Worm (Caenorhabditis elegans): ENCODE measurements around the gene Y39G8B.10.

The Y39G8B.10 gene

ce11 chrII:13974136-13974535, 8.8 kb downstream of the Y39G8B.10 start:
- TF ChIP-seq aly-2 (tag; optimal IDR thresholded peaks at IDR 0.05): no peak
- TF ChIP-seq nhr-11 (tag; optimal IDR thresholded peaks at IDR 0.05): no peak
- TF ChIP-seq elt-1 (tag; optimal IDR thresholded peaks at IDR 0.05): no peak
- TF ChIP-seq mab-5 (tag; optimal IDR thresholded peaks at IDR 0.05): no peak
- TF ChIP-seq nhr-12 (tag; optimal IDR thresholded peaks at IDR 0.05): no peak
- no peak for TF ChIP-seq nhr-21 (tag; optimal IDR thresholded peaks at IDR 0.05)
- no peak for TF ChIP-seq F13H6.1 (tag; optimal IDR thresholded peaks at IDR 0.05)
- no peak for TF ChIP-seq ama-1 (optimal IDR thresholded peaks at IDR 0.05)
- no peak for TF ChIP-seq nhr-129 (tag; optimal IDR thresholded peaks at IDR 0.05)
- no peak for TF ChIP-seq nhr-25 (tag; optimal IDR thresholded peaks at IDR 0.05)
- no peak for TF ChIP-seq elt-3 (tag; optimal IDR thresholded peaks at IDR 0.05)
- TF ChIP-seq sma-9 (GFP tag; optimal IDR thresholded peaks at IDR 0.05): no peak
- no peak for TF ChIP-seq sma-9 (tag; optimal IDR thresholded peaks at IDR 0.05)
- TF ChIP-seq unc-39 (tag; optimal IDR thresholded peaks at IDR 0.05): no peak
- TF ChIP-seq sma-3 (GFP tag; optimal IDR thresholded peaks at IDR 0.05): no peak
- no peak for TF ChIP-seq unc-55 (GFP tag; optimal IDR thresholded peaks at IDR 0.05)
- no peak for TF ChIP-seq mdl-1 (tag; optimal IDR thresholded peaks at IDR 0.05)
- no peak for TF ChIP-seq skn-1 (tag; optimal IDR thresholded peaks at IDR 0.05)

- TF ChIP-seq ceh-82 (tag; optimal IDR thresholded peaks at IDR 0.05) (no peak), R02D3.7 (tag; optimal IDR thresholded peaks at IDR 0.05) (no peak), zag-1 (tag; optimal IDR thresholded peaks at IDR 0.05) (no peak), ztf-1 (GFP tag; conservative IDR thresholded peaks at IDR 0.05) (no peak), crh-2 (tag; optimal IDR thresholded peaks at IDR 0.05) (no peak), mab-5 (tag; optimal IDR thresholded peaks at IDR 0.05) (no peak), nhr-237 (tag; optimal IDR thresholded peaks at IDR 0.05) (no peak), nhr-10 (tag; optimal IDR thresholded peaks at IDR 0.05) (no peak), F13H6.1 (tag; optimal IDR thresholded peaks at IDR 0.05) (no peak), egl-27 (tag; optimal IDR thresholded peaks at IDR 0.05) (no peak), gmeb-1 (tag; optimal IDR thresholded peaks at IDR 0.05) (peak; percentile 3), C34F6.9 (tag; optimal IDR thresholded peaks at IDR 0.05) (no peak), fos-1 (tag; optimal IDR thresholded peaks at IDR 0.05) (peak; percentile 45), skn-1 (tag; optimal IDR thresholded peaks at IDR 0.05) (peak; percentile 34), nhr-21 (tag; optimal IDR thresholded peaks at IDR 0.05) (no peak), elt-3 (tag; optimal IDR thresholded peaks at IDR 0.05) (no peak), elt-1 (tag; optimal IDR thresholded peaks at IDR 0.05) (no peak), ama-1 (optimal IDR thresholded peaks at IDR 0.05) (no peak), lsy-2 (tag; optimal IDR thresholded peaks at IDR 0.05) (peak in 1 of 2 experiments; percentile 24), sma-9 (GFP tag; optimal IDR thresholded peaks at IDR 0.05) (no peak), sma-9 (tag; optimal IDR thresholded peaks at IDR 0.05) (no peak), nhr-129 (tag; optimal IDR thresholded peaks at IDR 0.05) (no peak), blmp-1 (tag; optimal IDR thresholded peaks at IDR 0.05; ENCODE audit: insufficient read depth) (no peak), ceh-16 (tag; optimal IDR thresholded peaks at IDR 0.05) (no peak), unc-62 (GFP tag; optimal IDR thresholded peaks at IDR 0.05) (no peak)
Observed at ce11 chrII:13973514-13973913, 9.4 kb downstream of the Y39G8B.10 start, which contains the start of gene Y39G8B.1. Gene Y39G8B.1, minus strand, starts transcription at chrII:13973812.

DNA sequence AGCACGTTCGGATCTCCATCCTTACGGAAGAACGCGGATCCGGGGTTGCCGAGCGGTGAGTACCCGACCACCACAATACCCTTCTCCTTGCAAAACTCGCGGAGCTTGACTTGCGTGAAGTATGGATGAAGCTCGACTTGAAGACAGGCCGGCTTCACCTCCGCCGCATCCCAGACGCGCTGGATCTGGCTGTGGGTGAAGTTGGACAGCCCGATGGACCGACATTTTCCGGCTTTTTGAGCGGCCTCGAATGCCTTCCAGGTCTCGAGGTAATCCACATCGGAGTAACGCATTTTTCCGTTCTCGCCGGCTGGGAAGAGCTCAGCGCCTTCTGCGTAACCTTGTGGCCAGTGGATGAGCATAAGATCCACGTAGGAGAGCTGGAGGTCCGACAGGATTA, 10.7 kb downstream of the Y39G8B.10 start:
- no peak for TF ChIP-seq aly-2 (tag; optimal IDR thresholded peaks at IDR 0.05)

ce11 chrII:13968979-13969378, 13.9 kb downstream of the Y39G8B.10 start, which contains the start of gene sre-43:
Gene sre-43, minus strand, starts transcription at chrII:13969079.
- TF ChIP-seq C34F6.9 (tag; optimal IDR thresholded peaks at IDR 0.05): no peak
- no peak for TF ChIP-seq ztf-11 (tag; optimal IDR thresholded peaks at IDR 0.05)
- TF ChIP-seq aly-2 (tag; optimal IDR thresholded peaks at IDR 0.05): no peak
- TF ChIP-seq F13H6.1 (tag; optimal IDR thresholded peaks at IDR 0.05): no peak
- no peak for TF ChIP-seq nhr-11 (tag; optimal IDR thresholded peaks at IDR 0.05)
- TF ChIP-seq ama-1 (optimal IDR thresholded peaks at IDR 0.05): no peak
- no peak for TF ChIP-seq elt-1 (tag; optimal IDR thresholded peaks at IDR 0.05)
- no peak for TF ChIP-seq unc-62 (GFP tag; optimal IDR thresholded peaks at IDR 0.05)
- TF ChIP-seq R02D3.7 (tag; optimal IDR thresholded peaks at IDR 0.05): no peak
- no peak for TF ChIP-seq unc-55 (GFP tag; optimal IDR thresholded peaks at IDR 0.05)
- TF ChIP-seq ceh-16 (tag; optimal IDR thresholded peaks at IDR 0.05): no peak

- TF ChIP-seq peb-1 (tag; optimal IDR thresholded peaks at IDR 0.05) (no peak), blmp-1 (tag; optimal IDR thresholded peaks at IDR 0.05; ENCODE audit: insufficient read depth) (no peak), mab-5 (tag; optimal IDR thresholded peaks at IDR 0.05) (no peak), alr-1 (tag; optimal IDR thresholded peaks at IDR 0.05) (no peak)
Observed at ce11 chrII:13966242-13966641, 16.7 kb downstream of the Y39G8B.10 start, which contains the start of gene W07G1.7. Gene W07G1.7, minus strand, starts transcription at chrII:13966342.
